Fruit fly (Drosophila melanogaster) whole organism, wandering third instar larva: ENCODE data around the gene kkv.

Experiments
- Hr83 ChIP-seq: fragments of 200-300 bp; sonication (Bioruptor generic); optimal IDR thresholded peaks from 2 replicates; lab custom pipeline; 2016; ENCODE audit warnings: missing biosample characterization, mild to moderate bottlenecking, missing genetic modification characterization, moderate library complexity; ENCODE audit not compliant: poor library complexity, severe bottlenecking
- Myc ChIP-seq: fragments of >200 bp; optimal IDR thresholded peaks from 2 replicates; lab custom pipeline; 2017
- Rel ChIP-seq, 2 experiments: fragments of 200-800 bp; sonication (Bioruptor generic) in 1 of 2; optimal IDR thresholded peaks; 2 replicates in 1 of 2; 3 replicates in 1 of 2; lab custom pipeline; 2016 to 2019; ENCODE audit warnings: mild to moderate bottlenecking in 2 of 2, missing biosample characterization in 2 of 2, missing genetic modification characterization in 2 of 2, moderate library complexity in 1 of 2
- Vsx2 ChIP-seq: fragments of 200-300, 225-300 bp; sonication (Bioruptor generic); optimal IDR thresholded peaks from 2 replicates; lab custom pipeline; 2018; ENCODE audit warnings: missing biosample characterization, missing genetic modification characterization; ENCODE audit not compliant: partially characterized antibody
- jim ChIP-seq: fragments of 175-275, 200-325 bp; sonication (Bioruptor generic); optimal IDR thresholded peaks from 2 replicates; lab custom pipeline; 2016; ENCODE audit warnings: missing biosample characterization, mild to moderate bottlenecking, missing genetic modification characterization
- psq ChIP-seq: fragments of 200-800 bp; sonication (Bioruptor generic); optimal IDR thresholded peaks from 3 replicates; lab custom pipeline; 2017; ENCODE audit warnings: missing biosample characterization, mild to moderate bottlenecking, missing genetic modification characterization, moderate library complexity
- rgr ChIP-seq: fragments of 200-800 bp; sonication (Bioruptor generic); optimal IDR thresholded peaks from 3 replicates; lab custom pipeline; 2016; ENCODE audit warnings: missing biosample characterization, mild to moderate bottlenecking, missing genetic modification characterization

DNA sequence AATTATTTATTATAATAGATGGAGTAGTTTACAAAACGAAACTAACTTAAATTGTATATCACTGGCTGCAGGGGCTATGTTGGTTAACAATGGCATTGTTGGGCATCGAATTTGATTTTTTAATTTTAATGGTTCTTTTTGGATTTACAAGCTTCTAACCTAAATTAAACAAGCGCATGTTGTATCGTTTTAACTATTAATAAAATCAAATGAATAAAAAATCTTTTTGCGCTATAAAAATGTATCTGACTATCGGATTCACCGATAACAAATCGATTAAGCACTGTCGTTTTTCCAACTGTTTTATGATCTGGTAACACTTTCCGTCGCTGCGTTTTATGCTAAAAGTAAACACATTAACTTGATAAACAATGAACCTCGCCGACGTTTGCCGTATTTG is 17.9 kb downstream of the kkv start, which contains the start of the genes hd and CG14667:
- TF ChIP-seq Myc (lab: Kevin White, UChicago) (no peak), Vsx2 (no peak), Hr83 (GFP tag; lab: Kevin White, UChicago) (no peak), Rel (GFP tag; optimal IDR thresholded peaks at IDR 0.05; lab: Kevin White, UChicago) (no peak), Rel (tag; optimal IDR thresholded peaks at IDR 0.05; lab: Kevin White, UChicago) (no peak), rgr (no peak), psq (GFP tag; lab: Kevin White, UChicago) (no peak), jim (GFP tag; lab: Kevin White, UChicago) (no peak)
